Worm (Caenorhabditis elegans): Measurements from ENCODE around the gene Y62E10A.6.

Gene Y62E10A.6

DNA sequence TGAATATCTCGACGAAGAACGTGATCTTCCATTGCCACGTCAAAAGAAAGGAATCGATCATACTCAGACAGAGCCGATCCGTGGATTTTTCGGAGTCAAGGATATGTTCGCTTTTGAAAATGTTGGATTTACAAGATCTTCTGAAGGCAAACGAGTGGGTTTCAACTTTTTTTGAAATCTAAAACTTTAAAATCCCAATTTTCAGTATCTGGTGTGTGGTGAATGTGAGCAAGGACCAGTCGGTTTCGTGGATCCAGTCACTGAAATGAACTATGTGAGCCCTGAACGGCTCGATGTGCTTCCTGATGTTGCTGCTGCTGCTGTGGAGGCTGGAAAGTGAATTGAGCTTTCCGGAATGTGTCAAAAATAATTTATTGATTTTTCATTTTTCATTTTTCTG is 15.1 kb downstream of the Y62E10A.6 start, which contains the start of gene lsm-3:
Gene lsm-3 (plus strand): TSS at position 301 of the 400 bp plus-strand sequence.
- no peak for TF ChIP-seq nhr-12 (tag; optimal IDR thresholded peaks at IDR 0.05)
- TF ChIP-seq nhr-28 (tag; optimal IDR thresholded peaks at IDR 0.05), result no peak
- no peak for TF ChIP-seq cnd-1 (tag; optimal IDR thresholded peaks at IDR 0.05)
- TF ChIP-seq lin-32 (GFP tag; optimal IDR thresholded peaks at IDR 0.05), result no peak

DNA sequence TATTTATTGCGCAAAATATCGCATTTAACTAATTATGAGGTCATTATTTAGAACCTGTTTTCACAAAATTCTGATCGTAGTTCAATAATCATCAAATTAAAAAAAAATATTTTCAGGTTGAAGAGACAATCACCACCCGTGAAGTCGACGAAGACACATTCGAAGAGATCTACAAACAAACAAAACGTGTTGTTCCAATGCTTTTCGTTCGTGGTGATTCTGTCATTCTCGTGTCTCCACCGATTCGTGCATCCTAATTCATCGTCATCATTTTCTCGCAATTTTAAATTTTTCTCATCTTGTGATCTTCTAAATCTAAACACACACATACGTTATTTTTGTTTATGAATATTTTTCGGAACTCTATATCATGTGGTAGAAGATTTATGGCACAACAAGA is 17.0 kb downstream of the Y62E10A.6 start:
- TF ChIP-seq nhr-237 (tag; optimal IDR thresholded peaks at IDR 0.05) (peak; percentile 3), mab-5 (tag; optimal IDR thresholded peaks at IDR 0.05) (no peak)

DNA sequence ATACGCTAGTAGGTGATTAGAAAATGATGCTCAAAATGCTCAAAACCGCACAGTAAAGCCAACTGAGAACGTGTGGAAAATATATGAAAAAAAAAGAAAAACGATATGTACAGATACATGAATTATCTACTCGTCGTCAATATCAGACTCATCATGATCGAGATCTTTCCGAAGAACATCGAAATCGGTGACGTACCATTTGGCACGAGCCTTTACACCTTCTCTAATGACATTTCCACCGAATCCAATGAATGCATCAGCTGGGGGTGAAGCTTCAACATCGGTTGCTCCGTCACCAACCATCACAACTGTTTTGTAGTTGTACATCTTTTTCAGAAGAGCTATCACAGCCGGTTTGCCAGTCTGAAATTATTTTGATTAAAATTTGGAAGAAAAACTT is 17.4 kb downstream of the Y62E10A.6 start:
- TF ChIP-seq mls-2 (tag; optimal IDR thresholded peaks at IDR 0.05), result no peak
- TF ChIP-seq sptf-1 (tag; optimal IDR thresholded peaks at IDR 0.05), result no peak

DNA sequence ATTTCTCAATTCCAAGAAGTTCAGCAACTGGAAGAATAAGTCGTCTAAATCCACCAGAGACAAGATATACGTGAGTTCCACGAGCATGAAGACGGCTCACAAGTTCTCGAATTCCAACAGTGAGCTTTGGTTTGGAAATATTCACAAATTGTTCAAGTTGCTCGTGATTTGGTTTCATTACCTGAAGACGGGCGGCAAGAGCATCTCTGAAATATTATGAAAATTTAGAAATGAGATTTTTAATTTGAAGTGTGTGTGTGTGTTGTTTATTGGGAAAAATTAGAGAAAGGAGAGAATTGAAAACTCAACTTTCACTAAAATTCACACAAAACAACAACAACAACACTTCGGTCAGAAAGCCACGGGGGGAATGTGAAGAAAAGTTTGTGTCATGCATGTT is 19.0 kb downstream of the Y62E10A.6 start:
- TF ChIP-seq elt-1 (tag; optimal IDR thresholded peaks at IDR 0.05; ENCODE audit: borderline replicate concordance, insufficient read depth) (no peak), mab-5 (tag; optimal IDR thresholded peaks at IDR 0.05) (no peak), nhr-12 (tag; optimal IDR thresholded peaks at IDR 0.05) (no peak), elt-3 (tag; optimal IDR thresholded peaks at IDR 0.05) (no peak), nhr-76 (tag; optimal IDR thresholded peaks at IDR 0.05) (no peak), M03D4.4 (tag; optimal IDR thresholded peaks at IDR 0.05) (no peak), nhr-28 (tag; optimal IDR thresholded peaks at IDR 0.05) (no peak), snpc-4 (tag; optimal IDR thresholded peaks at IDR 0.05) (no peak)

DNA sequence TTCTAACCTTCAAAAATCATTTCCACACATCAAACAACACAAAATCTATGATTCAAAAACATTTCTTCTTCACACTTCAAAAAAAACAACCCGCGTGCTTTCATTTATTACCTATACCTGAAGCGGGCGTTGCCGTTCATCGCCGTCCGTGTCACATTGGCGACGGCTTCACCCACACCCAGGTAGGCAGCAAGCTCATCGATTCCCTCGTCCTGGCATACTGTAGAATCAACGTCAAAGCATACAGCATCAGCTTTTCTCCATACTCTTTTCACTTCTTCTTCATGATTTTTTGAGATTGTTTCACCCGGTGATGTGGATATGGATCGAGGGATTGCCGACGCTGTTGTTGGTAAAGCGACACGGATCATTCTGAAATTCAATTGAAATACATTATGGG is 20.4 kb downstream of the Y62E10A.6 start:
- TF ChIP-seq mls-2 (tag; optimal IDR thresholded peaks at IDR 0.05) (no peak), elt-1 (tag; optimal IDR thresholded peaks at IDR 0.05; ENCODE audit: borderline replicate concordance, insufficient read depth) (no peak), ham-2 (GFP tag; optimal IDR thresholded peaks at IDR 0.05) (no peak), ztf-11 (tag; optimal IDR thresholded peaks at IDR 0.05) (no peak), cnd-1 (tag; optimal IDR thresholded peaks at IDR 0.05) (no peak), hlh-1 (tag; optimal IDR thresholded peaks at IDR 0.05) (no peak), ces-1 (GFP tag; optimal IDR thresholded peaks at IDR 0.05) (no peak)

DNA sequence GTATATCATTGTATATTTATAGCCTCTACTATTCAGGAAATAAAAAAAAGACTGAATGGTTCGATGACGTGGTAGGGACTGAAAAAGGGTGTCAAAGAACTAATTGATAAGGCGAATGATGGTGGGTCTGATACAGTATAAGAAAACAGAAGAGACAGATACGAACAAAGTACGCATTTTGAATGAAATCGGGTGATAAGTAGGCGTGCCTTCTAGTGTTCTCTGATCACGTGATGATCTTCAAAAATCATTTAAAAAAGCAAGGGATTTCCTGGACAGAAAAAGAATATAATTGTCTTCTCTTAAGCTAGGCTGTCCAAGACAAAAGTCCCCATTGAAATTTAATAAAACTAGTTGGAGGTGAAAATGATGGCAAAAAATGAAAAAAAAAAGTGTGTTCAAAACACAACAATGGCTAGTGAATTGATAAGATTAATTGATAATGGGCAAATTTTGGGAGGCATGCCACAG is 21.5 kb downstream of the Y62E10A.6 start:
- TF ChIP-seq snpc-4 (tag; optimal IDR thresholded peaks at IDR 0.05) (no peak), nhr-2 (tag; optimal IDR thresholded peaks at IDR 0.05) (no peak), nhr-76 (tag; optimal IDR thresholded peaks at IDR 0.05) (no peak), cnd-1 (tag; optimal IDR thresholded peaks at IDR 0.05) (no peak), ces-1 (GFP tag; optimal IDR thresholded peaks at IDR 0.05) (no peak), lsy-2 (tag; optimal IDR thresholded peaks at IDR 0.05) (no peak), nhr-237 (tag; optimal IDR thresholded peaks at IDR 0.05) (no peak), ceh-83 (GFP tag; optimal IDR thresholded peaks at IDR 0.05) (no peak), drap-1 (GFP tag; optimal IDR thresholded peaks at IDR 0.05) (no peak), lin-32 (GFP tag; optimal IDR thresholded peaks at IDR 0.05) (no peak), mep-1 (tag; optimal IDR thresholded peaks at IDR 0.05) (no peak), nhr-12 (tag; optimal IDR thresholded peaks at IDR 0.05) (no peak), sem-2 (GFP tag; optimal IDR thresholded peaks at IDR 0.05) (no peak), nhr-28 (tag; optimal IDR thresholded peaks at IDR 0.05) (no peak)

DNA sequence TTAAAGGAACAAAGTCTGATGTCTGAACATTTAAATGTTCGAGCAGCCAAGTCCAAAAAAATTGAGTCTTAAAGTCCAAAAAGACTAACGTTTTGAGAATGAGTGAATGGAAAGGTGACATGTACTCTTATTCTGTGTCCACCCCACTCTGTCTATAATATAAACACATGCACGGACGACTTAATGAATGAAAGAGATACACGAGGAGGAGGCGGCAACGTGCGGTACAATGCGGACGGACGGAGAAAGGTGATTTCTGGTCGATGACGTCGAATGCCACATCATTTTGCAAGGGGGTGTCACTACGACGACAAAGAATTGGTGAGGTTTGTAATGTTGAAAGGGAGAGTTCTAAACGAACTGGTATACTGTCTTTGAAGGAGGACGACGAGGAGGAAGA is 22.9 kb downstream of the Y62E10A.6 start:
- TF ChIP-seq unc-39 (tag; optimal IDR thresholded peaks at IDR 0.05) (no peak), ztf-11 (tag; optimal IDR thresholded peaks at IDR 0.05) (no peak), nhr-2 (tag; optimal IDR thresholded peaks at IDR 0.05) (peak; percentile 82), ceh-83 (GFP tag; optimal IDR thresholded peaks at IDR 0.05) (no peak), hlh-1 (tag; optimal IDR thresholded peaks at IDR 0.05) (no peak), lsy-2 (tag; optimal IDR thresholded peaks at IDR 0.05) (no peak), nhr-28 (tag; optimal IDR thresholded peaks at IDR 0.05) (no peak)

DNA sequence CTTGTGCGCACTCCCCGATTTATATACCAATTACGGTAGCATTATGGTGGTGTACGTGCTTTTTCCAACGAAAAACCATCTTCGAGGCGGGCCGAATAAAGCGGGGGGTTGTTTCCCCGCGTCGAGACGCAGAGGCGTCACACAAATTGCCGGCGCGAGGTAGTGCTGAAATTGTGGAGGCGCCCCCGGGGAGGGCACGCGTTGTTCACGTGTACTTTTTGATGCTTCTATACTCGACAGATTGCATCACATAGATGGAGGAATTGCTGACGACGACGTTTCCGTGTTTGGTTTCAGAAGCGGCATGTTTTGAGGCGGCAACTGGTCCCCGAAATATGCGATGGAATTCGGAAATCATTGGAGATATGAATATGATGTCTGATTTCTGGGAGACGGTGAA is 23.5 kb downstream of the Y62E10A.6 start:
- no peak for TF ChIP-seq drap-1 (GFP tag; optimal IDR thresholded peaks at IDR 0.05)
- peak; percentile 57 for TF ChIP-seq ces-1 (GFP tag; optimal IDR thresholded peaks at IDR 0.05)
- no peak for TF ChIP-seq mls-2 (tag; optimal IDR thresholded peaks at IDR 0.05)
- no peak for TF ChIP-seq lsy-2 (tag; optimal IDR thresholded peaks at IDR 0.05)
- no peak for TF ChIP-seq nhr-12 (tag; optimal IDR thresholded peaks at IDR 0.05)
- no peak for TF ChIP-seq ceh-43 (GFP tag; optimal IDR thresholded peaks at IDR 0.05)
- peak; percentile 27 for TF ChIP-seq nhr-237 (tag; optimal IDR thresholded peaks at IDR 0.05)
- no peak for TF ChIP-seq zip-8 (tag; optimal IDR thresholded peaks at IDR 0.05)
- TF ChIP-seq ceh-83 (GFP tag; optimal IDR thresholded peaks at IDR 0.05), result no peak
- no peak for TF ChIP-seq flh-1 (GFP tag; optimal IDR thresholded peaks at IDR 0.05)
- no peak for TF ChIP-seq nhr-2 (tag; optimal IDR thresholded peaks at IDR 0.05)
- TF ChIP-seq ztf-11 (tag; optimal IDR thresholded peaks at IDR 0.05), result no peak
- TF ChIP-seq ham-2 (GFP tag; optimal IDR thresholded peaks at IDR 0.05), result peak; percentile 30
- no peak for TF ChIP-seq mep-1 (tag; optimal IDR thresholded peaks at IDR 0.05)
- TF ChIP-seq bed-3 (GFP tag; optimal IDR thresholded peaks at IDR 0.05), result no peak
- TF ChIP-seq elt-1 (tag; optimal IDR thresholded peaks at IDR 0.05; ENCODE audit: borderline replicate concordance, insufficient read depth), result peak; percentile 60
- TF ChIP-seq pha-4 (tag; optimal IDR thresholded peaks at IDR 0.05), result no peak
- peak; percentile 35 for TF ChIP-seq elt-3 (tag; optimal IDR thresholded peaks at IDR 0.05)
- TF ChIP-seq unc-120 (tag; optimal IDR thresholded peaks at IDR 0.05; ENCODE audit: poor library complexity, severe bottlenecking), result peak; percentile 62
- TF ChIP-seq unc-62 (GFP tag; optimal IDR thresholded peaks at IDR 0.05), result peak; percentile 37
